Fruit fly (Drosophila melanogaster) whole organism, embryonic: ENCODE measurements around the gene CG9733.

ENCODE experiments used
- Adf1 ChIP-seq: fragments of 200-800 bp; sonication (Bioruptor generic); IDR thresholded peaks from 2 replicates; pipeline ENCODE4 v1.3.6; 2022; ENCODE audit warnings: missing biosample characterization, missing genetic modification characterization
- BEAF-32 ChIP-seq: fragments of 200-800 bp; sonication (Bioruptor generic); optimal IDR thresholded peaks from 3 replicates; lab custom pipeline; 2017; ENCODE audit warnings: missing biosample characterization, missing genetic modification characterization, mild to moderate bottlenecking, moderate library complexity, missing genetic modification reagents
- CG10274 ChIP-seq: fragments of 200-800 bp; sonication (Bioruptor generic); optimal IDR thresholded peaks from 3 replicates; lab custom pipeline; 2017; ENCODE audit warnings: missing biosample characterization, mild to moderate bottlenecking, missing genetic modification characterization
- CG11085 ChIP-seq: fragments of 200-800 bp; sonication (Bioruptor generic); IDR thresholded peaks from 2 replicates; pipeline ENCODE4 v1.3.6; 2022; ENCODE audit warnings: missing biosample characterization, missing genetic modification characterization
- CG11093 ChIP-seq: fragments of 200-800 bp; sonication (Bioruptor generic); IDR thresholded peaks from 3 replicates; pipeline ENCODE4 v1.3.6; 2022; ENCODE audit warnings: missing biosample characterization, missing genetic modification characterization
- CG12942 ChIP-seq: fragments of 200-800 bp; sonication (Bioruptor generic); optimal IDR thresholded peaks from 3 replicates; lab custom pipeline; 2016; ENCODE audit warnings: missing biosample characterization, missing genetic modification characterization
- CG16815 ChIP-seq: fragments of 200-800 bp; sonication (Bioruptor generic); optimal IDR thresholded peaks from 3 replicates; lab custom pipeline; 2017; ENCODE audit warnings: missing biosample characterization, mild to moderate bottlenecking, missing genetic modification characterization
- CG17802 ChIP-seq: fragments of 200-800 bp; sonication (Bioruptor generic); optimal IDR thresholded peaks from 2 replicates; lab custom pipeline; 2018; ENCODE audit warnings: missing biosample characterization, mild to moderate bottlenecking, missing genetic modification characterization, moderate library complexity
- CG18764 ChIP-seq: fragments of 200-800 bp; sonication (Bioruptor generic); optimal IDR thresholded peaks from 3 replicates; lab custom pipeline; 2016; ENCODE audit warnings: missing biosample characterization, missing genetic modification characterization
- CG30431 ChIP-seq: fragments of 200-800 bp; sonication (Bioruptor generic); optimal IDR thresholded peaks from 2 replicates; lab custom pipeline; 2017; ENCODE audit warnings: missing biosample characterization, missing genetic modification characterization
- CG32532 ChIP-seq: fragments of 200-800 bp; sonication (Bioruptor generic); IDR thresholded peaks from 2 replicates; pipeline ENCODE4 v1.3.6; 2022; ENCODE audit warnings: missing biosample characterization, missing genetic modification characterization
- CG3407 ChIP-seq: fragments of 200-800 bp; sonication (Bioruptor generic); optimal IDR thresholded peaks from 2 replicates; lab custom pipeline; 2018; ENCODE audit warnings: missing biosample characterization, mild to moderate bottlenecking, missing genetic modification characterization
- CG34376 ChIP-seq: fragments of 200-800 bp; sonication (Bioruptor generic); optimal IDR thresholded peaks from 2 replicates; lab custom pipeline; 2018; ENCODE audit warnings: missing biosample characterization, mild to moderate bottlenecking, missing genetic modification characterization
- CG42726 ChIP-seq: fragments of 200-800 bp; sonication (Bioruptor generic); IDR thresholded peaks from 2 replicates; pipeline ENCODE4 v1.3.6; 2022; ENCODE audit warnings: missing biosample characterization, missing genetic modification characterization; ENCODE audit not compliant: partially characterized antibody
- CG7928 ChIP-seq: fragments of 200-800 bp; sonication (Bioruptor generic); optimal IDR thresholded peaks from 2 replicates; lab custom pipeline; 2017; ENCODE audit warnings: missing biosample characterization, mild to moderate bottlenecking, missing genetic modification characterization
- CG8388 ChIP-seq: fragments of 200-800 bp; sonication (Bioruptor generic); optimal IDR thresholded peaks from 2 replicates; lab custom pipeline; 2019; ENCODE audit warnings: missing biosample characterization, mild to moderate bottlenecking, missing genetic modification characterization, moderate library complexity
- CG9727 ChIP-seq: fragments of 200-800 bp; sonication (Bioruptor generic); optimal IDR thresholded peaks from 3 replicates; lab custom pipeline; 2017; ENCODE audit warnings: missing biosample characterization, mild to moderate bottlenecking, missing genetic modification characterization
- CrebB ChIP-seq: fragments of 200-800 bp; sonication (Bioruptor generic); optimal IDR thresholded peaks from 3 replicates; lab custom pipeline; 2018; ENCODE audit warnings: missing biosample characterization, mild to moderate bottlenecking, missing genetic modification characterization
- D19A ChIP-seq: fragments of 200-800 bp; optimal IDR thresholded peaks from 3 replicates; lab custom pipeline; 2019; ENCODE audit warnings: missing biosample characterization, mild to moderate bottlenecking, missing genetic modification characterization, moderate library complexity
- Doc2 ChIP-seq: fragments of 200-800 bp; sonication (Bioruptor generic); IDR thresholded peaks from 2 replicates; pipeline ENCODE4 v1.3.6; 2022; ENCODE audit warnings: missing biosample characterization, missing genetic modification characterization
- Elba2 ChIP-seq: fragments of 200-800 bp; sonication (Bioruptor generic); optimal IDR thresholded peaks from 3 replicates; lab custom pipeline; 2016; ENCODE audit warnings: missing biosample characterization, missing genetic modification characterization
- Ets65A ChIP-seq: fragments of 200-800 bp; sonication (Bioruptor generic); peaks from one replicate; lab custom pipeline; 2016; ENCODE audit warnings: missing biosample characterization, missing genetic modification characterization
- GATAe ChIP-seq: fragments of 200-800 bp; sonication (Bioruptor generic); conservative IDR thresholded peaks from 2 replicates; pipeline ENCODE4 v1.3.6; 2022; ENCODE audit warnings: missing biosample characterization, missing genetic modification characterization
- HHEX ChIP-seq: fragments of 200-800 bp; sonication (Bioruptor generic); optimal IDR thresholded peaks from 3 replicates; lab custom pipeline; 2017; ENCODE audit warnings: missing biosample characterization, mild to moderate bottlenecking, missing genetic modification characterization, missing genetic modification reagents
- Jarid2 ChIP-seq: fragments of 200-800 bp; sonication (Bioruptor generic); optimal IDR thresholded peaks from 3 replicates; lab custom pipeline; 2017; ENCODE audit warnings: mild to moderate bottlenecking, missing biosample characterization, missing genetic modification reagents, missing genetic modification characterization
- Lhr ChIP-seq: fragments of 200-800 bp; sonication (Bioruptor generic); optimal IDR thresholded peaks from 3 replicates; lab custom pipeline; 2017; ENCODE audit warnings: mild to moderate bottlenecking, missing biosample characterization, missing genetic modification reagents, missing genetic modification characterization
- Max ChIP-seq: fragments of 200-800 bp; sonication (Bioruptor generic); optimal IDR thresholded peaks from 2 replicates; lab custom pipeline; 2016; ENCODE audit warnings: missing biosample characterization, mild to moderate bottlenecking, missing genetic modification characterization
- NC2α ChIP-seq: fragments of 200-800 bp; sonication (Bioruptor generic); optimal IDR thresholded peaks from 2 replicates; lab custom pipeline; 2016; ENCODE audit warnings: missing biosample characterization, missing genetic modification characterization
- TFAM ChIP-seq: fragments of 200-800 bp; sonication (Bioruptor generic); optimal IDR thresholded peaks from 2 replicates; lab custom pipeline; 2017; ENCODE audit warnings: missing biosample characterization, missing genetic modification characterization, inconsistent platforms
- ato ChIP-seq: fragments of 200-800 bp; sonication (Bioruptor generic); IDR thresholded peaks from 2 replicates; pipeline ENCODE4 v1.3.6; 2022; ENCODE audit warnings: missing biosample characterization, missing genetic modification characterization; ENCODE audit not compliant: partially characterized antibody
- bab2 ChIP-seq: fragments of 200-800 bp; sonication (Bioruptor generic); optimal IDR thresholded peaks from 2 replicates; lab custom pipeline; 2016; ENCODE audit warnings: missing biosample characterization, missing genetic modification characterization
- bbx ChIP-seq: fragments of 200-800 bp; sonication (Bioruptor generic); IDR thresholded peaks from 2 replicates; pipeline ENCODE4 v1.3.6; 2022; ENCODE audit warnings: missing biosample characterization, missing genetic modification characterization; ENCODE audit not compliant: partially characterized antibody
- cg ChIP-seq: fragments of 200-800 bp; sonication (Bioruptor generic); optimal IDR thresholded peaks from 3 replicates; lab custom pipeline; 2019; ENCODE audit warnings: missing biosample characterization, mild to moderate bottlenecking, missing genetic modification characterization, moderate library complexity
- danr ChIP-seq: fragments of 200-800 bp; sonication (Bioruptor generic); IDR thresholded peaks from 2 replicates; pipeline ENCODE4 v1.3.6; 2022; ENCODE audit warnings: missing biosample characterization, missing genetic modification characterization
- hbn ChIP-seq: fragments of 200-800 bp; sonication (Bioruptor generic); IDR thresholded peaks from 2 replicates; pipeline ENCODE4 v1.3.6; 2022; ENCODE audit warnings: missing biosample characterization, missing genetic modification characterization; ENCODE audit not compliant: partially characterized antibody
- jumu ChIP-seq: fragments of 200-800 bp; sonication (Bioruptor generic); optimal IDR thresholded peaks from 3 replicates; lab custom pipeline; 2016; ENCODE audit warnings: missing biosample characterization, missing genetic modification characterization
- mirr ChIP-seq: fragments of 200-800 bp; sonication (Bioruptor generic); optimal IDR thresholded peaks from 3 replicates; lab custom pipeline; 2018; ENCODE audit warnings: missing biosample characterization, mild to moderate bottlenecking, missing genetic modification characterization
- nau ChIP-seq: fragments of 200-800 bp; sonication (Bioruptor generic); optimal IDR thresholded peaks from 3 replicates; lab custom pipeline; 2017; ENCODE audit warnings: missing biosample characterization, mild to moderate bottlenecking, missing genetic modification characterization, missing genetic modification reagents
- nom ChIP-seq: fragments of 200-800 bp; sonication (Bioruptor generic); optimal IDR thresholded peaks from 2 replicates; lab custom pipeline; 2017; ENCODE audit warnings: missing biosample characterization, missing genetic modification characterization, mild to moderate bottlenecking, moderate library complexity, missing genetic modification reagents
- pfk ChIP-seq: fragments of 200-800 bp; sonication (Bioruptor generic); optimal IDR thresholded peaks from 2 replicates; lab custom pipeline; 2018; ENCODE audit warnings: missing biosample characterization, mild to moderate bottlenecking, missing genetic modification characterization, moderate library complexity
- scrt ChIP-seq: fragments of 200-800 bp; sonication (Bioruptor generic); optimal IDR thresholded peaks from 2 replicates; lab custom pipeline; 2018; ENCODE audit warnings: missing biosample characterization, mild to moderate bottlenecking, missing genetic modification characterization, moderate library complexity
- sd ChIP-seq: fragments of 200-800 bp; sonication (Bioruptor generic); optimal IDR thresholded peaks from 3 replicates; lab custom pipeline; 2018; ENCODE audit warnings: missing biosample characterization, mild to moderate bottlenecking, missing genetic modification characterization, moderate library complexity
- slp2 ChIP-seq: fragments of 200-800 bp; sonication (Bioruptor generic); optimal IDR thresholded peaks from 2 replicates; lab custom pipeline; 2016; ENCODE audit warnings: missing biosample characterization, missing genetic modification characterization
- sna ChIP-seq: fragments of 200-800 bp; sonication (Bioruptor generic); IDR thresholded peaks from 2 replicates; pipeline ENCODE4 v1.3.6; 2022; ENCODE audit warnings: missing biosample characterization, missing genetic modification characterization; ENCODE audit not compliant: partially characterized antibody
- so ChIP-seq: fragments of 200-800 bp; sonication (Bioruptor generic); IDR thresholded peaks from 3 replicates; pipeline ENCODE4 v1.3.6; 2022; ENCODE audit warnings: missing biosample characterization, missing genetic modification characterization
- sug ChIP-seq: fragments of 200-800 bp; optimal IDR thresholded peaks from 2 replicates; lab custom pipeline; 2019; ENCODE audit warnings: missing biosample characterization, mild to moderate bottlenecking, missing genetic modification characterization, moderate library complexity
- tio ChIP-seq: fragments of 200-800 bp; sonication (Bioruptor generic); optimal IDR thresholded peaks from 2 replicates; lab custom pipeline; 2017; ENCODE audit warnings: missing biosample characterization, missing genetic modification characterization, inconsistent platforms
- tll ChIP-seq, 2 experiments: fragments of 200-800 bp in 1 of 2; fragments of >200 bp in 1 of 2; sonication (Bioruptor generic) in 1 of 2; optimal IDR thresholded peaks; 2 replicates each; lab custom pipeline; 2017 to 2019; ENCODE audit warnings: missing biosample characterization in 2 of 2, missing genetic modification characterization in 2 of 2, mild to moderate bottlenecking in 1 of 2, moderate library complexity in 1 of 2
- vnd ChIP-seq: fragments of 200-800 bp; sonication (Bioruptor generic); IDR thresholded peaks from 3 replicates; pipeline ENCODE4 v1.3.6; 2022; ENCODE audit warnings: missing biosample characterization, missing genetic modification characterization; ENCODE audit not compliant: partially characterized antibody
- yki ChIP-seq: fragments of >200 bp; optimal IDR thresholded peaks from 3 replicates; lab custom pipeline; 2018

The CG9733 gene

DNA sequence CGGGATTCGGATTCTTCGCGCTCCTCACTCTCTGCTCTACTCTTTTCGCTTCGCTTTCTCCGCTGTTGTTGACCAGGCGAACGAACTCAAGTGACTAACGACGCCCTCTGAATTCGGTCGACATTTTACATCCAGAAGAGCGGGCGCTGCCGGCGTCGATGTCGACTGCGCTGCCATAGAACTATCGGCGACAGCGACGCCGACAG, 43.7 kb downstream of the CG9733 start, which contains the start of gene CG9743 (continued):
- peak; percentile 35 for TF ChIP-seq Jarid2 (GFP tag; lab: Kevin White, UChicago)
- 0 out of 2 replicates have a peak, but pooled peaks have one; percentile 5 for TF ChIP-seq CG42726 (GFP tag; lab: Robert Waterston, UW)
- TF ChIP-seq tio: no peak

DNA sequence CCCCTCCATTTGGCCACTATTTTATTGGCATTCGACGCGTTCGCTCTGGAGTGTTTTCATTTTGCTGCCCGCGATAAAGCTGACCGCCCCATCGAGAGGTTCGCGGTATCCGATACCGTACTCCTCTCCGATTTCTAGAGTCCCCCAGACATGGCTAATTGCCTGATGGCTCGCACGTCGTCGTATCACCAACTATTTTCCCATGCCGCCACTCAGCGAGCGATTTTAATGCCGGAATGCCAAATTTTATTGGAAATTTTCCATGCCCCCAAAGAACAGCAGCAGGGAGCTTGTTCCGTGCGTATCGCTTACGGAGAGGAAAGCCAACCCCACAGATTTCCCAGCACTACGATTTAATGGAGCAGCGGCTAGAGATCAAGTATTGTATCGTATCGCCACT, 45.4 kb downstream of the CG9733 start:
- TF ChIP-seq so (no peak), sd (tag; lab: Kevin White, UChicago) (peak; percentile 79), mirr (GFP tag; lab: Kevin White, UChicago) (peak; percentile 8), BEAF-32 (GFP tag; lab: Kevin White, UChicago) (no peak), CG7928 (GFP tag; lab: Kevin White, UChicago) (no peak), cg (GFP tag; lab: Kevin White, UChicago) (no peak), CG34376 (peak; percentile 87), tll (GFP tag; optimal IDR thresholded peaks at IDR 0.05; lab: Kevin White, UChicago) (no peak), TFAM (GFP tag; lab: Kevin White, UChicago) (no peak), jumu (GFP tag; lab: Kevin White, UChicago) (no peak), Max (GFP tag; lab: Kevin White, UChicago) (no peak), hbn (no peak), sna (GFP tag; lab: Robert Waterston, UW) (no peak), GATAe (GFP tag; lab: Robert Waterston, UW) (peak; percentile 23), sug (tag; lab: Kevin White, UChicago) (peak; percentile 95), CrebB (tag; lab: Kevin White, UChicago) (no peak), CG18764 (GFP tag; lab: Kevin White, UChicago) (no peak), CG11093 (GFP tag; lab: Robert Waterston, UW) (no peak), bab2 (GFP tag; lab: Kevin White, UChicago) (no peak), CG16815 (GFP tag; lab: Kevin White, UChicago) (no peak), Ets65A (peak; percentile 87), CG8388 (GFP tag; lab: Kevin White, UChicago) (no peak), CG17802 (tag; lab: Kevin White, UChicago) (no peak), Lhr (GFP tag; lab: Kevin White, UChicago) (no peak), D19A (tag; lab: Kevin White, UChicago) (no peak), NC2α (GFP tag; lab: Kevin White, UChicago) (no peak), nom (GFP tag; lab: Kevin White, UChicago) (no peak), bbx (no peak), Adf1 (GFP tag; lab: Robert Waterston, UW) (peak; percentile 21; the same call in 1 of the 2 replicates), pfk (GFP tag; lab: Kevin White, UChicago) (no peak), CG30431 (GFP tag; lab: Kevin White, UChicago) (no peak), yki (lab: Kevin White, UChicago) (no peak), ato (GFP tag; lab: Robert Waterston, UW) (no peak), CG10274 (GFP tag; lab: Kevin White, UChicago) (no peak), CG9727 (GFP tag; lab: Kevin White, UChicago) (no peak), danr (no peak), nau (GFP tag; lab: Kevin White, UChicago) (no peak), CG12942 (no peak), Elba2 (GFP tag; lab: Kevin White, UChicago) (no peak), CG3407 (GFP tag; lab: Kevin White, UChicago) (no peak), CG32532 (0 out of 2 replicates have a peak, but pooled peaks have one; percentile 15), scrt (GFP tag; lab: Kevin White, UChicago) (no peak), slp2 (GFP tag; lab: Kevin White, UChicago) (no peak), Doc2 (GFP tag; lab: Robert Waterston, UW) (no peak), vnd (GFP tag; lab: Robert Waterston, UW) (0 out of 3 replicates have a peak, but pooled peaks have one; percentile 37), HHEX (no peak), CG11085 (GFP tag; lab: Robert Waterston, UW) (no peak)
